Fruit fly (Drosophila melanogaster) whole organism, embryonic: ENCODE results near the gene hook.

Experiments
- Atf3 ChIP-seq: fragments of 200-800 bp; sonication (Bioruptor generic); optimal IDR thresholded peaks from 3 replicates; lab custom pipeline; 2016; ENCODE audit warnings: missing biosample characterization, missing genetic modification characterization
- BtbVII ChIP-seq: fragments of 200-800 bp; sonication (Bioruptor generic); optimal IDR thresholded peaks from 3 replicates; lab custom pipeline; 2017; ENCODE audit warnings: missing biosample characterization, mild to moderate bottlenecking, missing genetic modification characterization
- CG10147 ChIP-seq: fragments of 200-800 bp; sonication (Bioruptor generic); optimal IDR thresholded peaks from 2 replicates; lab custom pipeline; 2019; ENCODE audit warnings: missing biosample characterization, mild to moderate bottlenecking, missing genetic modification characterization, moderate library complexity
- CG10209 ChIP-seq: fragments of 200-800 bp; sonication (Bioruptor generic); optimal IDR thresholded peaks from 3 replicates; lab custom pipeline; 2017; ENCODE audit warnings: missing biosample characterization, mild to moderate bottlenecking, missing genetic modification characterization, missing genetic modification reagents
- CG10267 ChIP-seq: fragments of 200-800 bp; sonication (Bioruptor generic); optimal IDR thresholded peaks from 2 replicates; lab custom pipeline; 2018; ENCODE audit warnings: missing biosample characterization, mild to moderate bottlenecking, missing genetic modification characterization, moderate library complexity
- CG11560 ChIP-seq: fragments of 200-800 bp; sonication (Bioruptor generic); IDR thresholded peaks from 3 replicates; pipeline ENCODE4 v1.3.6; 2022; ENCODE audit warnings: missing biosample characterization, missing genetic modification characterization
- CG12219 ChIP-seq: fragments of 200-800 bp; sonication (Bioruptor generic); optimal IDR thresholded peaks from 3 replicates; lab custom pipeline; 2018; ENCODE audit warnings: missing biosample characterization, mild to moderate bottlenecking, missing genetic modification characterization
- CG1233 ChIP-seq: fragments of 200-800 bp; sonication (Bioruptor generic); optimal IDR thresholded peaks from 4 replicates; lab custom pipeline; 2018; ENCODE audit warnings: missing biosample characterization, mild to moderate bottlenecking, missing genetic modification characterization
- CG13424 ChIP-seq: fragments of 200-800 bp; sonication (Bioruptor generic); optimal IDR thresholded peaks from 2 replicates; lab custom pipeline; 2019; ENCODE audit warnings: missing biosample characterization, mild to moderate bottlenecking, missing genetic modification characterization, moderate library complexity
- CG13775 ChIP-seq: fragments of 200-800 bp; sonication (Bioruptor generic); optimal IDR thresholded peaks from 3 replicates; lab custom pipeline; 2017; ENCODE audit warnings: missing biosample characterization, mild to moderate bottlenecking, missing genetic modification characterization
- CG15269 ChIP-seq: fragments of 200-800 bp; sonication (Bioruptor generic); optimal IDR thresholded peaks from 2 replicates; lab custom pipeline; 2018; ENCODE audit warnings: missing biosample characterization, mild to moderate bottlenecking, missing genetic modification characterization, moderate library complexity
- CG1603 ChIP-seq: fragments of 200-800 bp; sonication (Bioruptor generic); optimal IDR thresholded peaks from 2 replicates; lab custom pipeline; 2019; ENCODE audit warnings: missing biosample characterization, mild to moderate bottlenecking, missing genetic modification characterization, moderate library complexity
- CG16863 ChIP-seq: fragments of 200-800 bp; sonication (Bioruptor generic); optimal IDR thresholded peaks from 3 replicates; lab custom pipeline; 2016; ENCODE audit warnings: missing biosample characterization, missing genetic modification characterization
- CG17186 ChIP-seq: fragments of 200-800 bp; sonication (Bioruptor generic); optimal IDR thresholded peaks from 3 replicates; lab custom pipeline; 2017; ENCODE audit warnings: missing biosample characterization, missing genetic modification reagents, missing genetic modification characterization
- CG17829 ChIP-seq: fragments of 200-800 bp; optimal IDR thresholded peaks from 2 replicates; lab custom pipeline; 2019; ENCODE audit warnings: missing biosample characterization, mild to moderate bottlenecking, missing genetic modification characterization, moderate library complexity
- CG18619 ChIP-seq: fragments of 200-800 bp; sonication (Bioruptor generic); optimal IDR thresholded peaks from 3 replicates; lab custom pipeline; 2017; ENCODE audit warnings: missing biosample characterization, mild to moderate bottlenecking, missing genetic modification characterization
- CG2120 ChIP-seq: fragments of 200-800 bp; sonication (Bioruptor generic); optimal IDR thresholded peaks from 3 replicates; lab custom pipeline; 2016; ENCODE audit warnings: missing biosample characterization, missing genetic modification characterization
- CG30403 ChIP-seq: fragments of 200-800 bp; sonication (Bioruptor generic); optimal IDR thresholded peaks from 3 replicates; lab custom pipeline; 2016; ENCODE audit warnings: missing biosample characterization, missing genetic modification characterization
- CG31441 ChIP-seq: fragments of 200-800 bp; sonication (Bioruptor generic); IDR thresholded peaks from 2 replicates; pipeline ENCODE4 v1.3.6; 2022; ENCODE audit warnings: missing biosample characterization, missing genetic modification characterization
- CG34376 ChIP-seq: fragments of 200-800 bp; sonication (Bioruptor generic); optimal IDR thresholded peaks from 2 replicates; lab custom pipeline; 2018; ENCODE audit warnings: missing biosample characterization, mild to moderate bottlenecking, missing genetic modification characterization
- CG8478 ChIP-seq: fragments of >200 bp; optimal IDR thresholded peaks from 2 replicates; lab custom pipeline; 2018
- CG9215 ChIP-seq: fragments of 200-800 bp; sonication (Bioruptor generic); IDR thresholded peaks from 2 replicates; pipeline ENCODE4 v1.3.6; 2022; ENCODE audit warnings: missing biosample characterization, missing genetic modification characterization
- Doc2 ChIP-seq: fragments of 200-800 bp; sonication (Bioruptor generic); IDR thresholded peaks from 2 replicates; pipeline ENCODE4 v1.3.6; 2022; ENCODE audit warnings: missing biosample characterization, missing genetic modification characterization
- Ets65A ChIP-seq: fragments of 200-800 bp; sonication (Bioruptor generic); peaks from one replicate; lab custom pipeline; 2016; ENCODE audit warnings: missing biosample characterization, missing genetic modification characterization
- Fer1 ChIP-seq: fragments of 200-800 bp; sonication (Bioruptor generic); optimal IDR thresholded peaks from 2 replicates; lab custom pipeline; 2017; ENCODE audit warnings: missing biosample characterization, mild to moderate bottlenecking, missing genetic modification characterization
- HLH54F ChIP-seq: fragments of 200-800 bp; sonication (Bioruptor generic); optimal IDR thresholded peaks from 3 replicates; lab custom pipeline; 2016; ENCODE audit warnings: missing biosample characterization, missing genetic modification characterization
- Hr51 ChIP-seq, 2 experiments: fragments of 200-800 bp; sonication (Bioruptor generic); optimal IDR thresholded peaks; 2 replicates in 1 of 2; 3 replicates in 1 of 2; lab custom pipeline; 2016 to 2018; ENCODE audit warnings: missing biosample characterization in 2 of 2, missing genetic modification characterization in 2 of 2, mild to moderate bottlenecking in 1 of 2, moderate library complexity in 1 of 2
- Lhr ChIP-seq: fragments of 200-800 bp; sonication (Bioruptor generic); optimal IDR thresholded peaks from 3 replicates; lab custom pipeline; 2017; ENCODE audit warnings: mild to moderate bottlenecking, missing biosample characterization, missing genetic modification reagents, missing genetic modification characterization
- MBD-R2 ChIP-seq: fragments of 200-800 bp; sonication (Bioruptor generic); IDR thresholded peaks from 2 replicates; pipeline ENCODE4 v1.3.6; 2022; ENCODE audit warnings: missing biosample characterization, missing genetic modification characterization
- Meics ChIP-seq: fragments of 200-800 bp; sonication (Bioruptor generic); optimal IDR thresholded peaks from 2 replicates; lab custom pipeline; 2017; ENCODE audit warnings: missing biosample characterization, mild to moderate bottlenecking, missing genetic modification characterization
- Nf-YA ChIP-seq: fragments of 200-800 bp; sonication (Bioruptor generic); IDR thresholded peaks from 2 replicates; pipeline ENCODE4 v1.3.6; 2022; ENCODE audit warnings: missing biosample characterization, missing genetic modification characterization
- Pdp1 ChIP-seq, 2 experiments: fragments of 200-800 bp; sonication (Bioruptor generic); optimal IDR thresholded peaks; 3 replicates each; lab custom pipeline; 2016; ENCODE audit warnings: missing biosample characterization in 2 of 2, missing genetic modification characterization in 2 of 2, mild to moderate bottlenecking in 1 of 2, moderate library complexity in 1 of 2
- Sry-β ChIP-seq: fragments of 200-800 bp; sonication (Bioruptor generic); optimal IDR thresholded peaks from 2 replicates; lab custom pipeline; 2018; ENCODE audit warnings: missing biosample characterization, mild to moderate bottlenecking, missing genetic modification characterization, moderate library complexity
- Taf1 ChIP-seq: fragments of 200-800 bp; sonication (Bioruptor generic); IDR thresholded peaks from 2 replicates; pipeline ENCODE4 v1.3.6; 2022; ENCODE audit warnings: missing biosample characterization, missing genetic modification characterization
- al ChIP-seq: fragments of 200-800 bp; sonication (Bioruptor generic); IDR thresholded peaks from 2 replicates; pipeline ENCODE4 v1.3.6; 2022; ENCODE audit warnings: missing biosample characterization, missing genetic modification characterization
- disco-r ChIP-seq: fragments of 200-800 bp; sonication (Bioruptor generic); optimal IDR thresholded peaks from 2 replicates; lab custom pipeline; 2016; ENCODE audit warnings: missing biosample characterization, missing genetic modification characterization
- ftz-f1 ChIP-seq: fragments of 200-800 bp; sonication (Bioruptor generic); optimal IDR thresholded peaks from 2 replicates; lab custom pipeline; 2016; ENCODE audit warnings: missing biosample characterization, missing genetic modification characterization
- grau ChIP-seq: fragments of 200-800 bp; optimal IDR thresholded peaks from 3 replicates; lab custom pipeline; 2019; ENCODE audit warnings: missing biosample characterization, mild to moderate bottlenecking, missing genetic modification characterization, moderate library complexity
- h ChIP-seq: fragments of >200 bp; optimal IDR thresholded peaks from 2 replicates; lab custom pipeline; 2017
- ham ChIP-seq: fragments of 200-800 bp; sonication (Bioruptor generic); IDR thresholded peaks from 2 replicates; pipeline ENCODE4 v1.3.6; 2022; ENCODE audit warnings: missing biosample characterization, missing genetic modification characterization
- lilli ChIP-seq: fragments of 200-800 bp; sonication (Bioruptor generic); optimal IDR thresholded peaks from 3 replicates; lab custom pipeline; 2016; ENCODE audit warnings: missing biosample characterization, missing genetic modification characterization
- lola ChIP-seq, 3 experiments: fragments of >200 bp in 2 of 3; fragments of 200-800 bp in 1 of 3; sonication (Bioruptor generic) in 1 of 3; optimal IDR thresholded peaks; 2 replicates each; lab custom pipeline; 2017 to 2019; ENCODE audit warnings: missing biosample characterization in 3 of 3, missing genetic modification characterization in 3 of 3, mild to moderate bottlenecking in 1 of 3, moderate library complexity in 1 of 3
- mam ChIP-seq: fragments of 200-800 bp; sonication (Bioruptor generic); optimal IDR thresholded peaks from 3 replicates; lab custom pipeline; 2016; ENCODE audit warnings: missing biosample characterization, missing genetic modification characterization
- nerfin-2 ChIP-seq: fragments of 200-800 bp; sonication (Bioruptor generic); IDR thresholded peaks from 2 replicates; pipeline ENCODE4 v1.3.6; 2022; ENCODE audit warnings: missing biosample characterization, missing genetic modification characterization; ENCODE audit not compliant: partially characterized antibody
- oc ChIP-seq: fragments of 200-800 bp; sonication (Bioruptor generic); optimal IDR thresholded peaks from 2 replicates; lab custom pipeline; 2018; ENCODE audit warnings: missing biosample characterization, mild to moderate bottlenecking, missing genetic modification characterization, moderate library complexity
- sens ChIP-seq: fragments of 200-800 bp; sonication (Bioruptor generic); peaks from one replicate; lab custom pipeline; 2016; ENCODE audit warnings: missing biosample characterization, missing genetic modification characterization
- seq ChIP-seq: fragments of 200-800 bp; sonication (Bioruptor generic); IDR thresholded peaks from 2 replicates; pipeline ENCODE4 v1.3.6; 2022; ENCODE audit warnings: missing biosample characterization, missing genetic modification characterization
- slbo ChIP-seq: fragments of 200-800 bp; sonication (Bioruptor generic); IDR thresholded peaks from 2 replicates; pipeline ENCODE4 v1.3.6; 2022; ENCODE audit warnings: missing biosample characterization, missing genetic modification characterization
- ssp ChIP-seq: fragments of 200-800 bp; sonication (Bioruptor generic); IDR thresholded peaks from 2 replicates; pipeline ENCODE4 v1.3.6; 2022; ENCODE audit warnings: missing biosample characterization, missing genetic modification characterization
- sug ChIP-seq: fragments of 200-800 bp; optimal IDR thresholded peaks from 2 replicates; lab custom pipeline; 2019; ENCODE audit warnings: missing biosample characterization, mild to moderate bottlenecking, missing genetic modification characterization, moderate library complexity
- tio ChIP-seq: fragments of 200-800 bp; sonication (Bioruptor generic); optimal IDR thresholded peaks from 2 replicates; lab custom pipeline; 2017; ENCODE audit warnings: missing biosample characterization, missing genetic modification characterization, inconsistent platforms

The hook gene

DNA sequence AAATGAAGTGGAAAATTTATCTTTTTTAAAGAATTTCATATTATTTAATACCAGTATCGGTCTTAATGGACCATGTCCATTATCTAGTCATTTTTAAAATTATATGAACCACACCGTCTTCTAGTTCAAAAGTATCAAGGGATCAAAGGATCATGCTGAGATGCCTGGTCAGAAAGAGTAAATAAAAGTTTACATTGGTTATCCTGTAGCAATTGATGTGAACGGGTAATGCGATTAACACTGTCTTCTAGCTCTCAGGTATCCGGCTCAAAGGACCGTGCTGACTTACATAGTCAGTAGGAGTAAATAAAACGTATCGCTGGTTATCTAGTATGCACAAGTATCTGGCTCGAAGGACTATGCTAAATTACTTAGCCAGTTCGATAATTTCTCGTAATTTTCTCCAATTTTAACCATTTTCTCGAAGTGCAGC, 14.1 kb downstream of the hook start (continued):
- no peak for TF ChIP-seq CG16863 (GFP tag; lab: Kevin White, UChicago)
- peak; percentile 31; the same call in 1 of the 2 replicates for TF ChIP-seq slbo
- TF ChIP-seq Sry-β = no peak
- peak; percentile 25 for TF ChIP-seq CG10209 (GFP tag; lab: Kevin White, UChicago)
- peak; percentile 14 for TF ChIP-seq CG10267 (tag; lab: Kevin White, UChicago)
- no peak for TF ChIP-seq ftz-f1 (GFP tag; lab: Kevin White, UChicago)
- TF ChIP-seq CG17186 = no peak
- TF ChIP-seq CG15269 (tag; lab: Kevin White, UChicago) = peak; percentile 44
- TF ChIP-seq sug = peak; percentile 29
- 0 out of 3 replicates have a peak, but pooled peaks have one; percentile 42 for TF ChIP-seq CG11560 (tag; lab: Robert Waterston, UW)
- TF ChIP-seq ssp = no peak
- TF ChIP-seq HLH54F (GFP tag; lab: Kevin White, UChicago) = peak; percentile 28
- TF ChIP-seq grau (tag; lab: Kevin White, UChicago) = peak; percentile 27
- TF ChIP-seq oc (tag; lab: Kevin White, UChicago) = no peak
- TF ChIP-seq h (lab: Kevin White, UChicago) = no peak
- peak; percentile 44 for TF ChIP-seq mam
- peak; percentile 48 for TF ChIP-seq CG18619 (GFP tag; lab: Kevin White, UChicago)
- peak; percentile 43 for TF ChIP-seq CG13424 (tag; lab: Kevin White, UChicago)
- TF ChIP-seq CG13775 = peak; percentile 35
- peak; percentile 37 for TF ChIP-seq CG1233
- TF ChIP-seq CG1603 (tag; lab: Kevin White, UChicago) = no peak
- TF ChIP-seq CG31441 = 0 out of 2 replicates have a peak, but pooled peaks have one; percentile 30
- no peak for TF ChIP-seq Lhr (GFP tag; lab: Kevin White, UChicago)
- TF ChIP-seq CG9215 = peak; percentile 33; the same call in 1 of the 2 replicates
- TF ChIP-seq MBD-R2 (GFP tag; lab: Robert Waterston, UW) = no peak
- no peak for TF ChIP-seq al (GFP tag; lab: Robert Waterston, UW)
- peak; percentile 47 for TF ChIP-seq tio (GFP tag; lab: Kevin White, UChicago)
- TF ChIP-seq Hr51 (GFP tag; optimal IDR thresholded peaks at IDR 0.05; lab: Kevin White, UChicago) = no peak
- peak; percentile 66 for TF ChIP-seq CG2120 (GFP tag; lab: Kevin White, UChicago)
- TF ChIP-seq seq (GFP tag; lab: Robert Waterston, UW) = peak; percentile 19; the same call in 1 of the 2 replicates
- TF ChIP-seq lola (GFP tag; optimal IDR thresholded peaks at IDR 0.05; lab: Kevin White, UChicago) = peak in 1 of 3 experiments; percentile 15
- TF ChIP-seq Fer1 (GFP tag; lab: Kevin White, UChicago) = peak; percentile 24
- TF ChIP-seq Ets65A = peak; percentile 53
- no peak for TF ChIP-seq CG12219 (GFP tag; lab: Kevin White, UChicago)
- TF ChIP-seq BtbVII (GFP tag; lab: Kevin White, UChicago) = peak; percentile 18
- TF ChIP-seq Taf1 (GFP tag; lab: Robert Waterston, UW) = no peak
- peak; percentile 4 for TF ChIP-seq CG17829
- no peak for TF ChIP-seq Pdp1 (GFP tag; optimal IDR thresholded peaks at IDR 0.05; lab: Kevin White, UChicago)
- peak; percentile 73 for TF ChIP-seq Meics (GFP tag; lab: Kevin White, UChicago)
- no peak for TF ChIP-seq CG8478 (lab: Kevin White, UChicago)
- no peak for TF ChIP-seq disco-r (GFP tag; lab: Kevin White, UChicago)
- no peak for TF ChIP-seq ham
- TF ChIP-seq nerfin-2 = no peak
- peak; percentile 56 for TF ChIP-seq CG30403 (GFP tag; lab: Kevin White, UChicago)
- peak; percentile 44 for TF ChIP-seq lilli (GFP tag; lab: Kevin White, UChicago)
- TF ChIP-seq CG34376 (GFP tag; lab: Kevin White, UChicago) = peak; percentile 34
- TF ChIP-seq sens (GFP tag; lab: Kevin White, UChicago) = peak; percentile 84
- peak; percentile 41 for TF ChIP-seq CG10147 (GFP tag; lab: Kevin White, UChicago)
- TF ChIP-seq Doc2 (GFP tag; lab: Robert Waterston, UW) = no peak
- no peak for TF ChIP-seq Atf3 (GFP tag; lab: Kevin White, UChicago)
- no peak for TF ChIP-seq Nf-YA
